Fruit fly (Drosophila melanogaster) whole organism, embryonic: ENCODE measurements around the gene CG33511.

Experiments used
- Atf-2 ChIP-seq: fragments of 200-800 bp; sonication (Bioruptor generic); optimal IDR thresholded peaks from 2 replicates; lab custom pipeline; 2016; ENCODE audit warnings: missing biosample characterization, missing genetic modification characterization
- B-H2 ChIP-seq: fragments of 200-800 bp; sonication (Bioruptor generic); optimal IDR thresholded peaks from 2 replicates; lab custom pipeline; 2018; ENCODE audit warnings: missing biosample characterization, mild to moderate bottlenecking, missing genetic modification characterization
- CG10431 ChIP-seq: fragments of 200-800 bp; sonication (Bioruptor generic); optimal IDR thresholded peaks from 3 replicates; lab custom pipeline; 2018; ENCODE audit warnings: missing biosample characterization, mild to moderate bottlenecking, missing genetic modification characterization
- CG12104 ChIP-seq: fragments of 200-800 bp; sonication (Bioruptor generic); optimal IDR thresholded peaks from 3 replicates; lab custom pipeline; 2016; ENCODE audit warnings: missing biosample characterization, missing genetic modification characterization
- CG15269 ChIP-seq: fragments of 200-800 bp; sonication (Bioruptor generic); optimal IDR thresholded peaks from 2 replicates; lab custom pipeline; 2018; ENCODE audit warnings: missing biosample characterization, mild to moderate bottlenecking, missing genetic modification characterization, moderate library complexity
- CG15479 ChIP-seq: fragments of 200-800 bp; sonication (Bioruptor generic); optimal IDR thresholded peaks from 3 replicates; lab custom pipeline; 2019; ENCODE audit warnings: missing biosample characterization, mild to moderate bottlenecking, missing genetic modification characterization, moderate library complexity
- CG15696 ChIP-seq: fragments of 200-800 bp; sonication (Bioruptor generic); optimal IDR thresholded peaks from 2 replicates; lab custom pipeline; 2019; ENCODE audit warnings: missing biosample characterization, mild to moderate bottlenecking, missing genetic modification characterization, moderate library complexity
- CG17829 ChIP-seq: fragments of 200-800 bp; optimal IDR thresholded peaks from 2 replicates; lab custom pipeline; 2019; ENCODE audit warnings: missing biosample characterization, mild to moderate bottlenecking, missing genetic modification characterization, moderate library complexity
- CG18599 ChIP-seq: fragments of 200-800 bp; sonication (Bioruptor generic); optimal IDR thresholded peaks from 3 replicates; lab custom pipeline; 2017; ENCODE audit warnings: missing biosample characterization, missing genetic modification characterization, mild to moderate bottlenecking, moderate library complexity, missing genetic modification reagents
- CG2199 ChIP-seq: fragments of 200-800 bp; sonication (Bioruptor generic); IDR thresholded peaks from 3 replicates; pipeline ENCODE4 v1.3.6; 2022; ENCODE audit warnings: missing biosample characterization, missing genetic modification characterization
- CG3065 ChIP-seq: fragments of 200-800 bp; sonication (Bioruptor generic); optimal IDR thresholded peaks from 2 replicates; lab custom pipeline; 2016; ENCODE audit warnings: missing biosample characterization, missing genetic modification characterization
- CG4730 ChIP-seq: fragments of 200-800 bp; sonication (Bioruptor generic); IDR thresholded peaks from 2 replicates; pipeline ENCODE4 v1.3.6; 2022; ENCODE audit warnings: missing biosample characterization, missing genetic modification characterization
- CG6654 ChIP-seq: fragments of 200-800 bp; sonication (Bioruptor generic); optimal IDR thresholded peaks from 2 replicates; lab custom pipeline; 2017; ENCODE audit warnings: missing biosample characterization, mild to moderate bottlenecking, missing genetic modification characterization
- D ChIP-seq, 2 experiments: fragments of 200-800 bp in 1 of 2; fragments of >200 bp in 1 of 2; sonication (Bioruptor generic) in 1 of 2; optimal IDR thresholded peaks; 2 replicates in 1 of 2; 3 replicates in 1 of 2; lab custom pipeline; 2017; ENCODE audit warnings: mild to moderate bottlenecking in 1 of 2, missing biosample characterization in 1 of 2, missing genetic modification characterization in 1 of 2, missing genetic modification reagents in 1 of 2
- D19A ChIP-seq: fragments of 200-800 bp; optimal IDR thresholded peaks from 3 replicates; lab custom pipeline; 2019; ENCODE audit warnings: missing biosample characterization, mild to moderate bottlenecking, missing genetic modification characterization, moderate library complexity
- Ets65A ChIP-seq: fragments of 200-800 bp; sonication (Bioruptor generic); peaks from one replicate; lab custom pipeline; 2016; ENCODE audit warnings: missing biosample characterization, missing genetic modification characterization
- HmgZ ChIP-seq: fragments of 200-800 bp; sonication (Bioruptor generic); optimal IDR thresholded peaks from 2 replicates; lab custom pipeline; 2018; ENCODE audit warnings: missing biosample characterization, mild to moderate bottlenecking, missing genetic modification characterization
- Myb ChIP-seq: fragments of 200-800 bp; sonication (Bioruptor generic); optimal IDR thresholded peaks from 2 replicates; lab custom pipeline; 2016; ENCODE audit warnings: missing biosample characterization, missing genetic modification characterization
- Pdp1 ChIP-seq, 2 experiments: fragments of 200-800 bp; sonication (Bioruptor generic); optimal IDR thresholded peaks; 3 replicates each; lab custom pipeline; 2016; ENCODE audit warnings: missing biosample characterization in 2 of 2, missing genetic modification characterization in 2 of 2, mild to moderate bottlenecking in 1 of 2, moderate library complexity in 1 of 2
- Scr ChIP-seq: fragments of 200-800 bp; sonication (Bioruptor generic); IDR thresholded peaks from 2 replicates; pipeline ENCODE4 v1.3.6; 2022; ENCODE audit warnings: missing biosample characterization, missing genetic modification characterization; ENCODE audit not compliant: partially characterized antibody
- Sry-β ChIP-seq: fragments of 200-800 bp; sonication (Bioruptor generic); optimal IDR thresholded peaks from 2 replicates; lab custom pipeline; 2018; ENCODE audit warnings: missing biosample characterization, mild to moderate bottlenecking, missing genetic modification characterization, moderate library complexity
- Sry-δ ChIP-seq: fragments of 200-800 bp; sonication (Bioruptor generic); optimal IDR thresholded peaks from 2 replicates; lab custom pipeline; 2016; ENCODE audit warnings: missing biosample characterization, missing genetic modification characterization
- Xrp1 ChIP-seq: fragments of 200-800 bp; sonication (Bioruptor generic); IDR thresholded peaks from 2 replicates; pipeline ENCODE4 v1.3.6; 2022; ENCODE audit warnings: missing biosample characterization, missing genetic modification characterization
- ci ChIP-seq: fragments of 200-800 bp; sonication (Bioruptor generic); IDR thresholded peaks from 3 replicates; pipeline ENCODE4 v1.3.6; 2022; ENCODE audit warnings: missing biosample characterization, missing genetic modification characterization
- emc ChIP-seq: fragments of 200-800 bp; sonication (Bioruptor generic); optimal IDR thresholded peaks from 2 replicates; lab custom pipeline; 2016; ENCODE audit warnings: missing biosample characterization, missing genetic modification characterization
- exex ChIP-seq: fragments of 200-800 bp; sonication (Bioruptor generic); optimal IDR thresholded peaks from 4 replicates; lab custom pipeline; 2018; ENCODE audit warnings: missing biosample characterization, mild to moderate bottlenecking, missing genetic modification characterization, moderate library complexity
- fru ChIP-seq: fragments of >200 bp; optimal IDR thresholded peaks from 2 replicates; lab custom pipeline; 2017
- gcm2 ChIP-seq: fragments of 200-800 bp; sonication (Bioruptor generic); optimal IDR thresholded peaks from 2 replicates; lab custom pipeline; 2016; ENCODE audit warnings: missing biosample characterization, missing genetic modification characterization
- jing ChIP-seq: fragments of 200-800 bp; sonication (Bioruptor generic); optimal IDR thresholded peaks from 2 replicates; lab custom pipeline; 2018; ENCODE audit warnings: missing biosample characterization, mild to moderate bottlenecking, missing genetic modification characterization
- klu ChIP-seq: fragments of 200-800 bp; sonication (Bioruptor generic); IDR thresholded peaks from 2 replicates; pipeline ENCODE4 v1.3.6; 2022; ENCODE audit warnings: missing biosample characterization, missing genetic modification characterization
- lab ChIP-seq: fragments of 200-800 bp; sonication (Bioruptor generic); optimal IDR thresholded peaks from 3 replicates; lab custom pipeline; 2017; ENCODE audit warnings: missing biosample characterization, missing genetic modification characterization, mild to moderate bottlenecking, moderate library complexity, missing genetic modification reagents
- mirr ChIP-seq: fragments of 200-800 bp; sonication (Bioruptor generic); optimal IDR thresholded peaks from 3 replicates; lab custom pipeline; 2018; ENCODE audit warnings: missing biosample characterization, mild to moderate bottlenecking, missing genetic modification characterization
- pho ChIP-seq: fragments of 200-800 bp; sonication (Bioruptor generic); optimal IDR thresholded peaks from 2 replicates; lab custom pipeline; 2016; ENCODE audit warnings: missing biosample characterization, missing genetic modification characterization
- pita ChIP-seq: fragments of 200-800 bp; sonication (Bioruptor generic); optimal IDR thresholded peaks from 2 replicates; lab custom pipeline; 2017; ENCODE audit warnings: missing biosample characterization, mild to moderate bottlenecking, missing genetic modification characterization
- salm ChIP-seq: fragments of 200-800 bp; sonication (Bioruptor generic); optimal IDR thresholded peaks from 2 replicates; lab custom pipeline; 2018; ENCODE audit warnings: missing biosample characterization, mild to moderate bottlenecking, missing genetic modification characterization
- sd ChIP-seq: fragments of 200-800 bp; sonication (Bioruptor generic); optimal IDR thresholded peaks from 3 replicates; lab custom pipeline; 2018; ENCODE audit warnings: missing biosample characterization, mild to moderate bottlenecking, missing genetic modification characterization, moderate library complexity
- sens ChIP-seq: fragments of 200-800 bp; sonication (Bioruptor generic); peaks from one replicate; lab custom pipeline; 2016; ENCODE audit warnings: missing biosample characterization, missing genetic modification characterization
- stc ChIP-seq: fragments of 200-800 bp; sonication (Bioruptor generic); IDR thresholded peaks from 2 replicates; pipeline ENCODE4 v1.3.6; 2022; ENCODE audit warnings: missing biosample characterization, missing genetic modification characterization
- trem ChIP-seq: fragments of 200-800 bp; optimal IDR thresholded peaks from 3 replicates; lab custom pipeline; 2019; ENCODE audit warnings: missing biosample characterization, mild to moderate bottlenecking, missing genetic modification characterization, moderate library complexity
- twi ChIP-seq: fragments of 200-800 bp; optimal IDR thresholded peaks from 2 replicates; lab custom pipeline; 2019; ENCODE audit warnings: missing biosample characterization, mild to moderate bottlenecking, missing genetic modification characterization, moderate library complexity

The CG33511 gene

dm6 chr2L:21082444-21083201 lies at the start of gene CG33511:
Gene CG33511 (minus strand): TSS chr2L:21082494.
- TF ChIP-seq CG15479 (GFP tag; lab: Kevin White, UChicago) (peak; percentile 85), CG10431 (GFP tag; lab: Kevin White, UChicago) (no peak), CG6654 (no peak), Ets65A (peak; percentile 55), pita (no peak)

DNA sequence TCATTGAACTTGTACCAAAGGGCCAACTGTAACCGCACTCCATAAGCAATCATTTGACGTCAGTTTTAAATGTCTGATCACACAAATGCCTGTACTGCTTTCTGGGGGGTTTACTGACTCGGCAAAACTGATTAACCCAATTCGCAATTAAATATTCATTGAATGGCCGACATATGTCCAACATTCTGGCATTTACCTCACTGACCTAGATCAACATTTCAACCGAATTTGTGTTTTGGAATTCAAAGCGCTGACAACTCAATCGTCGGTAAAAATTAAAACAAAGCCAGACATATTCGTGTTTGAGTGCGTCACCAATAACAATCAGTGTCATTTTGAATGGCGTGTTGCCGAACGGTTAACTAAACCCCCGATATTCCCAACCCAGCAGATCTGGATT lies 33.4 kb upstream of the CG33511 start:
- TF ChIP-seq CG2199 (GFP tag; lab: Robert Waterston, UW) (peak; percentile 97), Scr (GFP tag; lab: Robert Waterston, UW) (no peak), pita (no peak), Myb (GFP tag; lab: Kevin White, UChicago) (no peak), CG3065 (no peak)

DNA sequence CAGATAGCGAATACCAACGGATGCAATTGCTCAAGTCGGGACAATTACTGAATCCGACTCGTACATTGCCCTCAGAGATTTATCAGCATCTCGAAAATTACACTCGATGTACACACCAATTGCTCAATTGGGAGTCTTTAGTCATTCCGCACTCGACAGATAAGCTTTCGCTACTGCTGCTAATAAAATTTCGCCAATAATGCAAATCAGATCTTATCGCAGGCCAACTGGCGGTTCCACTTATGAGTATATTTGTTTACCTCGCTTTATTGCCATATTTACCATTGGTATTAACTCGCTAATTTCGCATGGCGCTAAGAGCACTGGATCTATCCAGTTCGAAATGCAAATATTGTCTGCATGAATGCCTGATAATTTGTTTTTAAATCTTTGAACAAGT lies 31.3 kb upstream of the CG33511 start:
- TF ChIP-seq CG17829 (tag; lab: Kevin White, UChicago), result no peak
- TF ChIP-seq gcm2, result no peak
- no peak for TF ChIP-seq HmgZ (tag; lab: Kevin White, UChicago)
- TF ChIP-seq stc (GFP tag; lab: Robert Waterston, UW), result no peak
- peak; percentile 59 for TF ChIP-seq sens (GFP tag; lab: Kevin White, UChicago)

DNA sequence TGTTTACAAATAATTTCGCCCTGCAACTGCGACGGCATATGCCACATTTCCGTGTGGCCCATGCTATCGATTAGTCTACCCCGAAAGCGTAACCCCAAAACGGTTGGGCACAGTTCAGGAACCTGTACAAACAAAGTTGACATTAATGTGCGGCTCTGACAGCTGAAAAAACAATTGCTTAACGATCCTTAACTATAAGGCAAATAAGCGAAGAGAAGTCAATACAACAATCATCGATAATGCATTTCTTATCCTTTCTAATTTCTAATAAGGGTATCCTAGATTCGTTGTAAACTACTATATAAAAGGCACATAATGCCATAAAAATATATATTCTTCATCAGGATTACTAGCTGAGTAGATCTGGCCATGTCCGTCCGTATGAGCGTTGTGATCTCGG lies 29.6 kb upstream of the CG33511 start:
- TF ChIP-seq CG2199 (GFP tag; lab: Robert Waterston, UW), result peak; percentile 57; the same call in 1 of the 3 replicates
- peak; percentile 65 for TF ChIP-seq D19A (tag; lab: Kevin White, UChicago)
- peak; percentile 26 for TF ChIP-seq twi (tag; lab: Kevin White, UChicago)
- TF ChIP-seq D (optimal IDR thresholded peaks at IDR 0.05; lab: Kevin White, UChicago), result no peak
- no peak for TF ChIP-seq D (GFP tag; optimal IDR thresholded peaks at IDR 0.05; lab: Kevin White, UChicago)
- 0 out of 2 replicates have a peak, but pooled peaks have one; percentile 9 for TF ChIP-seq Xrp1 (GFP tag; lab: Robert Waterston, UW)
- TF ChIP-seq CG15696 (tag; lab: Kevin White, UChicago), result peak; percentile 50

DNA sequence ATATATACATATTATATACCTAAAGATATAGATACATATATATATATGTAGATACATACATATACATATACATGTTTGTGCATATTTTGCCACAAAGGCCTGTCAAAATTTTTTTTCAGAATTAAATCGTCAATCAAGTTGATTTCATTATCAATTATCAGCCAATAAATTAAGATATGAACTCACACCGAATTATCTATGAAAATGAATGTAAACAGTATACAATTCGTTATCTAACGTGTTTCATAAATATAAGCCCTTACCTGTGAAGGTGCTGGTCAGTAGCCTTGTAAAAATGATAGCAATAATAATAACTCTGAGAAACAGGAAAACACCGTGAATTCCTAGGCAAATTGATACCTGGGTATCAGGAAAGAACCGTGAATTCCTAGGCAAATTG lies 27.4 kb upstream of the CG33511 start:
- TF ChIP-seq jing (GFP tag; lab: Kevin White, UChicago) (no peak), Pdp1 (GFP tag; optimal IDR thresholded peaks at IDR 0.05; lab: Kevin White, UChicago) (peak in 1 of 2 experiments; percentile 13), pho (GFP tag; lab: Kevin White, UChicago) (no peak), exex (tag; lab: Kevin White, UChicago) (peak; percentile 57), sens (GFP tag; lab: Kevin White, UChicago) (peak; percentile 47), sd (tag; lab: Kevin White, UChicago) (peak; percentile 32), lab (GFP tag; lab: Kevin White, UChicago) (peak; percentile 63), B-H2 (GFP tag; lab: Kevin White, UChicago) (no peak), mirr (GFP tag; lab: Kevin White, UChicago) (peak; percentile 67)

DNA sequence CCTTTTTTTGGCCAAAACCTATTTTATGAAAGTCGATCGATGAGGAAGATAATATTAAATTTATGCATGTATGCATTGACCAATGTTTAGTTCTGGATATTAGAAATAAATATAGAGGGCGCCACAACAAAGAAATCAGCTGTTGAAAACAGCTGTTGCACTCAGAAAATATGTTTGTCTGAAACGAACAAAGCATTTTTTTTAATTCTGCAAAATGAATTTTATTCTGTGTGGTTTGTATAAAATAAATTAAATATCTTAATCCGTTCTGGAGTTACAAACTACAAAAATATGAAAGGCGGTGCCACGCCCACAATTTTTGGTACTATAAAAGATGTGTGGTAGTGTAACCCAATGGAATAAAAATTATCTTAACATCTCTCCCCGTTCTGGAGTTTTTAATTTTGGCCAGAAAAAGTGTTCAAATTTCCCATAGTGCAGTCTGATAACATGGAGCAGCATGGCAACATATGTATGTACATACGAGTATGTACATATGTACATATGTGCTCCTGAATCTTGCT lies 26.5 kb upstream of the CG33511 start:
- TF ChIP-seq fru (lab: Kevin White, UChicago), result no peak
- peak; percentile 55 for TF ChIP-seq CG15696 (tag; lab: Kevin White, UChicago)
- TF ChIP-seq Atf-2 (GFP tag; lab: Kevin White, UChicago), result peak; percentile 53
- peak; percentile 66 for TF ChIP-seq CG12104 (GFP tag; lab: Kevin White, UChicago)
- peak; percentile 10 for TF ChIP-seq Sry-δ
- TF ChIP-seq salm (tag; lab: Kevin White, UChicago), result no peak
- no peak for TF ChIP-seq klu (GFP tag; lab: Robert Waterston, UW)
- peak; percentile 40 for TF ChIP-seq trem (tag; lab: Kevin White, UChicago)
- peak; percentile 65 for TF ChIP-seq CG15269 (tag; lab: Kevin White, UChicago)
- TF ChIP-seq Sry-β (GFP tag; lab: Kevin White, UChicago), result peak; percentile 23
- no peak for TF ChIP-seq CG18599 (GFP tag; lab: Kevin White, UChicago)
- TF ChIP-seq ci (GFP tag; lab: Robert Waterston, UW), result no peak; the same call in 2 of the 3 replicates
- TF ChIP-seq CG4730 (GFP tag; lab: Robert Waterston, UW), result no peak
- TF ChIP-seq emc, result no peak
